Worm (Caenorhabditis elegans): ENCODE results near the gene R02D1.2.
"Not testable (repeated sequence)": the region's sequence is repeated elsewhere in the genome, so short reads cannot be mapped to it uniquely, and the experiment has no call there.

R02D1.2 gene

DNA sequence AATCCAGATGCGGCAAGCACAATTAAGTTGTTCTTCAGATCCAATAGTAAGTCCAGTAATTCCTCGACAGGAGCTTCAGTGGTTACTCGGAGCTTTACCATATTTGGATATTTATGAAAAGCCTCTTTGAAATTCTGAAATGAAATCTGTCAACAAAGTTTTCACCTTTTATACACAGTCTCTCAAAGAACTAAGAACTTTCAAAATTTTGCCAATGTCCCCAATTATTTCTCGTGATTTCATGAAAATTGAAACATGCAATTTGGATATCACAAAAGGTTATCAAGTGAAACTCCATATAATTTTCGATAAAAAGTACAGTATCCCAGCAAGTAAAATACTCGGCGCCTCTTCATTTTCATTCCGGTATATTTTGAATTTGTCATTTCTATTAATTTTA is 26.7 kb downstream of the R02D1.2 start, which contains the start of gene F47D2.11:
TSS of gene F47D2.11 (minus strand) at position 101 of the 400 bp plus-strand sequence.
- no peak for TF ChIP-seq nhr-25 (tag; optimal IDR thresholded peaks at IDR 0.05)
- no peak for TF ChIP-seq elt-3 (tag; optimal IDR thresholded peaks at IDR 0.05)
- TF ChIP-seq unc-55 (GFP tag; optimal IDR thresholded peaks at IDR 0.05): no peak
- TF ChIP-seq elt-1 (tag; optimal IDR thresholded peaks at IDR 0.05): no peak
- TF ChIP-seq unc-39 (tag; optimal IDR thresholded peaks at IDR 0.05): no peak
- TF ChIP-seq F13H6.1 (tag; optimal IDR thresholded peaks at IDR 0.05): no peak
- TF ChIP-seq fos-1 (tag; optimal IDR thresholded peaks at IDR 0.05): no peak
- no peak for TF ChIP-seq skn-1 (tag; optimal IDR thresholded peaks at IDR 0.05)
- no peak for TF ChIP-seq nhr-237 (tag; optimal IDR thresholded peaks at IDR 0.05)
- no peak for TF ChIP-seq nhr-21 (tag; optimal IDR thresholded peaks at IDR 0.05)
- no peak for TF ChIP-seq sma-9 (GFP tag; optimal IDR thresholded peaks at IDR 0.05)
- TF ChIP-seq sma-9 (tag; optimal IDR thresholded peaks at IDR 0.05): no peak
- no peak for TF ChIP-seq nhr-12 (tag; optimal IDR thresholded peaks at IDR 0.05)
- no peak for TF ChIP-seq aly-2 (tag; optimal IDR thresholded peaks at IDR 0.05)

DNA sequence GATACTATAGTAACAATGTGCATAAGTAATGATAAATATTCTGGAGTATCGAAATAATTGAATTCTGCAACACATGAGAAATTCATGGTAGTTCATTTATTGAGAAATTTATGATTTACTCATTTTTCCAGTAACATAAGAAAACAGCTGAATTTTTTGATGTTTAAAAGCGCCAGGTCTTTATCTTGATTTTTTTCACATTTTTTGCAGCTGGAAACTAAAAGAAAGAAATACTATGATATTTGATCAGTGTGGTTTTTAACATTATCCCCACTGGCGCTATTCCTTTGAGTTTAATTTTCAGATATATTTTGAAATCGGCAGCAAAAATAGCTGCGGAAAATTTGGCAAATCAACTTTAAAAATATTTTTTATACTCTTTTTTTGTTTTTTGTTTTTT is 29.2 kb downstream of the R02D1.2 start, which contains the start of gene srh-194:
TSS of gene srh-194 (minus strand) at position 101 of the 400 bp plus-strand sequence.
- not testable (repeated sequence) for TF ChIP-seq ztf-1 (GFP tag; conservative IDR thresholded peaks at IDR 0.05); ZK546.5 (tag; optimal IDR thresholded peaks at IDR 0.05); nhr-6 (tag; optimal IDR thresholded peaks at IDR 0.05)

DNA sequence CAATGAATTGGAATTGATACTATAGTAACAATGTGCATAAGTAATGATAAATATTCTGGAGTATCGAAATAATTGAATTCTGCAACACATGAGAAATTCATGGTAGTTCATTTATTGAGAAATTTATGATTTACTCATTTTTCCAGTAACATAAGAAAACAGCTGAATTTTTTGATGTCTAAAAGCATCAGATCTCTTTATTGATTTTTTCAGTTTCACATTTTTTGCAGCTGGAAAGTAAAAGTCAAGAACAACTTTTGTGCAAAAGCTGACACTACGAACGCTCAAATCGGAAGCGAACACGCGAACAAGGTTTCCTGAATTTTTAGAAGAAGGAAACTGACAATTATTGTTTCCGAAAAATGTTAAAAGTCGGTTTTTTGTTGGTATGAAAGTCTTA is 32.5 kb downstream of the R02D1.2 start, which contains the start of gene srh-193:
TSS of gene srh-193 (minus strand) at position 101 of the 400 bp plus-strand sequence.
- not testable (repeated sequence) for TF ChIP-seq mdl-1, snpc-4, zag-1 (tag; optimal IDR thresholded peaks at IDR 0.05)

DNA sequence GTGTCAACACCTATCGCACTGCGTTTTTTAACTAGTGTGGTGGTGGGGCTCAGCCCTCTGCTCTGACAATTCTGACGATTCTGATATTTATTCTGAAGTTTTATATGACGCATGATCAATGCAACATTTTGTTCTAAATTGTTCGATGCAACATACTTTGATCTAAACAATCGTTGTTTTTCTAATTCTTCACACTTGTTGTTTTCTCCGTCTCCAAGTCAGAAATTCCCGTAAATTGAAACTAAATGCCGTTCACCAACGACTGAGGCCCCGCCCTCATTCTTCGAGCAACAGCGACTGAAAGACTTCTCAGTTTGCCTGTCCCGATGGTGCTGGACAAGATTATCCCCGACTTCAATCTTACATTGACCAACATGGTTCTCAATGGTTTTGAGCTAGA is 37.9 kb downstream of the R02D1.2 start, which contains the start of gene srt-19:
TSS of gene srt-19 (plus strand) at position 301 of the 400 bp plus-strand sequence.
- not testable (repeated sequence) for TF ChIP-seq Y55F3AM.14 (GFP tag; optimal IDR thresholded peaks at IDR 0.05); ztf-4 (tag; optimal IDR thresholded peaks at IDR 0.05); nhr-23 (tag; optimal IDR thresholded peaks at IDR 0.05)

DNA sequence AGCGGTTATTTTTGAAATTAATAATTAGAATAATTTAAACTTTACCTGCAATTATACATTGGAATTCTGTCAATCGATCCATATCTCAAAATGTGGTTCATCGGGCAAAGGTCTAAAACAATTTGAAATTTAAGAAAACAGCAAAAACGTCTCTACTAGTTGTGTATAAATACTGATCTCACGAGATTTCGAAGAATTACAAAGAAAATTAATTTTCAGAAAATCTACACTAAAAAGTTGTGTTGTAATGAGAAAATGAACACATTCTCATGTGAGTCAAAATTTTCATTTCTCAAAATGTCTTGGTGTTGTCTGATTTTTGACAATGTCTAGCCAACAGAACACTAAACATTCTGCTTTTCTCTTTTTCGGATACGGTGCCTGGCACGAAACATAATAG is 40.9 kb downstream of the R02D1.2 start, which contains the start of gene srt-37:
TSS of gene srt-37 (minus strand) at position 101 of the 400 bp plus-strand sequence.
- not testable (repeated sequence) for TF ChIP-seq nhr-129, aly-2, crh-2 (tag; optimal IDR thresholded peaks at IDR 0.05)

DNA sequence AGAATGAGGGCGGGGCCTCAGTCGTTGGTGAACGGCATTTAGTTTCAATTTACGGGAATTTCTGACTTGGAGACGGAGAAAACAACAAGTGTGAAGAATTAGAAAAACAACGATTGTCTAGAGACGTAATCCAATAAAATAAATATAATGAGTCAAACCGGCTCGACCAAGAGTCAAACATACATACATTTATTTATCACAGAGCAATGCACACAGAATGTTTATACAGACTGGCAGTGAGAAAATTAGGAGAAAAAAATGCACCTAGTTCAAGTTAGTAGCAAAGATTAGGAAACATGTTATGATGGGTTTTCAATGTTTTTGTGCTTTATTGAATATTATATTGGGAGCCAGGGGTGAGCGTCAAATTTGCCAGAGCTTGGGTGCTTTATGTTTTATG is 43.9 kb downstream of the R02D1.2 start, which contains the start of gene srt-20:
TSS of gene srt-20 (minus strand) at position 101 of the 400 bp plus-strand sequence.
- TF ChIP-seq snpc-4 (tag; optimal IDR thresholded peaks at IDR 0.05); dmd-4 (tag; optimal IDR thresholded peaks at IDR 0.05); unc-62 (GFP tag; optimal IDR thresholded peaks at IDR 0.05): not testable (repeated sequence)

DNA sequence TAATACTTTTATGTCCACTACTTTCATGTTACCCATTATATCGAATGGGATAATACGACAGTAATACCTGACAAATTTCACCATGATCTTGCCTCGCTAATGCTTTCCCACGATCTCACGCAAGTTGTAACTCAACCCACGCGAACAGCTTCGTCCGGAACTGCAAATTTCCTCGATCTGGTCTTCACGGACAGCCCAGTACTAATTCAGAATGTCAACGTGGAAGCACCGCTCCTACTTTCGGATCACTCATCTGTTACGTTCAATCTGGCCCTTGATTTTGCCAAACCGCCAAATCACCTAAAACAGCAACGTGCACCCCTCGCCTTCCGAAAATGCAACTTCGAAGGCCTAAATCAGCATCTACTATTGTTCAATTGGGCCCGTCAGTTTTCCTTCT is 49.2 kb downstream of the R02D1.2 start:
- TF ChIP-seq unc-55 (GFP tag; optimal IDR thresholded peaks at IDR 0.05): no peak
- no peak for TF ChIP-seq crh-2 (tag; optimal IDR thresholded peaks at IDR 0.05)
- TF ChIP-seq C34F6.9 (tag; optimal IDR thresholded peaks at IDR 0.05): no peak
- no peak for TF ChIP-seq nhr-11 (tag; optimal IDR thresholded peaks at IDR 0.05)
- no peak for TF ChIP-seq nhr-129 (tag; optimal IDR thresholded peaks at IDR 0.05)
- no peak for TF ChIP-seq Y55F3AM.14 (GFP tag; optimal IDR thresholded peaks at IDR 0.05)
- TF ChIP-seq nhr-21 (tag; optimal IDR thresholded peaks at IDR 0.05): no peak
- TF ChIP-seq fos-1 (tag; optimal IDR thresholded peaks at IDR 0.05): no peak
- TF ChIP-seq nhr-237 (tag; optimal IDR thresholded peaks at IDR 0.05): no peak
- no peak for TF ChIP-seq elt-1 (tag; optimal IDR thresholded peaks at IDR 0.05)
- no peak for TF ChIP-seq nhr-23 (tag; optimal IDR thresholded peaks at IDR 0.05)
- no peak for TF ChIP-seq unc-39 (tag; optimal IDR thresholded peaks at IDR 0.05)
- TF ChIP-seq zag-1 (tag; optimal IDR thresholded peaks at IDR 0.05): no peak
- TF ChIP-seq ama-1 (optimal IDR thresholded peaks at IDR 0.05): no peak
